Worm (Caenorhabditis elegans) whole organism, mixed stage, embryonic: ENCODE measurements around the gene K02E10.5.
A peak's percentile ranks its signal among the peaks of the same experiment; 100 is the strongest.

Experiments
- M03D4.4 ChIP-seq: sonication (generic microtip); optimal IDR thresholded peaks from 2 replicates; lab custom pipeline; 2017; ENCODE audit warnings: mild to moderate bottlenecking, missing genetic modification characterization, missing compliant biosample characterization
- bed-3 ChIP-seq: fragments of 200-800 bp; sonication (Bioruptor generic); optimal IDR thresholded peaks from 3 replicates; lab custom pipeline; 2018; ENCODE audit warnings: mild to moderate bottlenecking, missing genetic modification characterization, moderate library complexity, missing compliant biosample characterization
- blmp-1 ChIP-seq: fragments of 150-350 bp; optimal IDR thresholded peaks from 2 replicates; lab custom pipeline; 2014; ENCODE audit warnings: missing biosample characterization, missing genetic modification characterization
- ceh-39 ChIP-seq: fragments of 150-350 bp; optimal IDR thresholded peaks from 2 replicates; lab custom pipeline; 2014; ENCODE audit warnings: missing biosample characterization, missing genetic modification characterization
- ces-1 ChIP-seq: fragments of 150-350 bp; optimal IDR thresholded peaks from 2 replicates; lab custom pipeline; 2014; ENCODE audit warnings: missing biosample characterization, missing genetic modification reagents, missing genetic modification characterization
- cnd-1 ChIP-seq: fragments of 200-800 bp; sonication (Bioruptor generic); optimal IDR thresholded peaks from 2 replicates; lab custom pipeline; 2018; ENCODE audit warnings: mild to moderate bottlenecking, missing genetic modification characterization, missing compliant biosample characterization
- drap-1 ChIP-seq: fragments of 200-800 bp; sonication (Bioruptor generic); optimal IDR thresholded peaks from 3 replicates; lab custom pipeline; 2018; ENCODE audit warnings: mild to moderate bottlenecking, missing genetic modification characterization, missing compliant biosample characterization
- elt-1 ChIP-seq: sonication (generic microtip); optimal IDR thresholded peaks from 2 replicates; lab custom pipeline; 2017; ENCODE audit warnings: missing genetic modification characterization, mild to moderate bottlenecking, missing compliant biosample characterization, antibody characterized with exemption, moderate library complexity, borderline replicate concordance; ENCODE audit not compliant: insufficient read depth
- elt-3 ChIP-seq: fragments of 150-350 bp; optimal IDR thresholded peaks from 2 replicates; lab custom pipeline; 2014; ENCODE audit warnings: missing biosample characterization, missing genetic modification characterization
- flh-1 ChIP-seq: fragments of 200-800 bp; sonication (Bioruptor generic); optimal IDR thresholded peaks from 2 replicates; lab custom pipeline; 2018; ENCODE audit warnings: mild to moderate bottlenecking, missing genetic modification characterization, moderate library complexity, missing compliant biosample characterization
- ham-2 ChIP-seq: fragments of 200-800 bp; sonication (Bioruptor generic); optimal IDR thresholded peaks from 2 replicates; lab custom pipeline; 2018; ENCODE audit warnings: mild to moderate bottlenecking, missing genetic modification characterization, missing compliant biosample characterization
- hlh-1 ChIP-seq: fragments of 150-350 bp; optimal IDR thresholded peaks from 2 replicates; lab custom pipeline; 2014; ENCODE audit warnings: missing biosample characterization, missing genetic modification reagents, missing genetic modification characterization
- lin-13 ChIP-seq: fragments of 150-350 bp; optimal IDR thresholded peaks from 2 replicates; lab custom pipeline; 2014; ENCODE audit warnings: missing biosample characterization, missing genetic modification characterization
- lin-32 ChIP-seq: fragments of 200-800 bp; sonication (Bioruptor generic); optimal IDR thresholded peaks from 2 replicates; lab custom pipeline; 2018; ENCODE audit warnings: mild to moderate bottlenecking, missing genetic modification characterization, missing compliant biosample characterization
- lsy-2 ChIP-seq: fragments of 150-350 bp; optimal IDR thresholded peaks from 2 replicates; lab custom pipeline; 2014; ENCODE audit warnings: missing biosample characterization, missing genetic modification characterization
- mab-5 ChIP-seq: fragments of 150-350 bp; optimal IDR thresholded peaks from 2 replicates; lab custom pipeline; 2014; ENCODE audit warnings: missing biosample characterization, missing genetic modification characterization
- mls-2 ChIP-seq: sonication (generic microtip); optimal IDR thresholded peaks from 2 replicates; lab custom pipeline; 2016; ENCODE audit warnings: mild to moderate bottlenecking, missing genetic modification characterization, moderate library complexity, missing compliant biosample characterization
- nhr-12 ChIP-seq: fragments of 150-350 bp; optimal IDR thresholded peaks from 2 replicates; lab custom pipeline; 2014; ENCODE audit warnings: missing biosample characterization, missing genetic modification characterization
- nhr-2 ChIP-seq: fragments of 150-350 bp; optimal IDR thresholded peaks from 2 replicates; lab custom pipeline; 2014; ENCODE audit warnings: missing biosample characterization, missing genetic modification characterization
- nhr-28 ChIP-seq: fragments of 150-350 bp; optimal IDR thresholded peaks from 2 replicates; lab custom pipeline; 2014; ENCODE audit warnings: missing biosample characterization, missing genetic modification characterization
- nhr-76 ChIP-seq: sonication (generic microtip); optimal IDR thresholded peaks from 2 replicates; lab custom pipeline; 2017; ENCODE audit warnings: missing biosample characterization, missing genetic modification characterization
- pha-4 ChIP-seq: fragments of 150-350 bp; optimal IDR thresholded peaks from 2 replicates; lab custom pipeline; 2018; ENCODE audit warnings: missing biosample characterization, missing genetic modification reagents, missing genetic modification characterization
- snpc-4 ChIP-seq: fragments of 150-350 bp; optimal IDR thresholded peaks from 2 replicates; lab custom pipeline; 2014; ENCODE audit warnings: missing biosample characterization, missing genetic modification characterization
- sptf-1 ChIP-seq: sonication (generic microtip); optimal IDR thresholded peaks from 2 replicates; lab custom pipeline; 2017; ENCODE audit warnings: mild to moderate bottlenecking, missing genetic modification characterization, moderate library complexity, missing compliant biosample characterization
- tbx-8 ChIP-seq: fragments of 200-800 bp; sonication (Bioruptor generic); optimal IDR thresholded peaks from 2 replicates; lab custom pipeline; 2018; ENCODE audit warnings: mild to moderate bottlenecking, missing genetic modification characterization, moderate library complexity, missing compliant biosample characterization
- unc-120 ChIP-seq: sonication (generic microtip); optimal IDR thresholded peaks from 2 replicates; lab custom pipeline; 2017; ENCODE audit warnings: missing genetic modification characterization, missing compliant biosample characterization; ENCODE audit not compliant: poor library complexity, severe bottlenecking
- unc-39 ChIP-seq: fragments of 150-350 bp; optimal IDR thresholded peaks from 2 replicates; lab custom pipeline; 2014; ENCODE audit warnings: missing biosample characterization, missing genetic modification characterization
- unc-62 ChIP-seq: fragments of 150-350 bp; optimal IDR thresholded peaks from 2 replicates; lab custom pipeline; 2014; ENCODE audit warnings: missing biosample characterization, missing genetic modification reagents, missing genetic modification characterization
- zip-8 ChIP-seq: fragments of 150-350 bp; optimal IDR thresholded peaks from 2 replicates; lab custom pipeline; 2014; ENCODE audit warnings: missing biosample characterization, missing genetic modification characterization
- ztf-11 ChIP-seq: fragments of 150-350 bp; optimal IDR thresholded peaks from 2 replicates; lab custom pipeline; 2014; ENCODE audit warnings: missing biosample characterization, missing genetic modification characterization

The K02E10.5 gene

DNA sequence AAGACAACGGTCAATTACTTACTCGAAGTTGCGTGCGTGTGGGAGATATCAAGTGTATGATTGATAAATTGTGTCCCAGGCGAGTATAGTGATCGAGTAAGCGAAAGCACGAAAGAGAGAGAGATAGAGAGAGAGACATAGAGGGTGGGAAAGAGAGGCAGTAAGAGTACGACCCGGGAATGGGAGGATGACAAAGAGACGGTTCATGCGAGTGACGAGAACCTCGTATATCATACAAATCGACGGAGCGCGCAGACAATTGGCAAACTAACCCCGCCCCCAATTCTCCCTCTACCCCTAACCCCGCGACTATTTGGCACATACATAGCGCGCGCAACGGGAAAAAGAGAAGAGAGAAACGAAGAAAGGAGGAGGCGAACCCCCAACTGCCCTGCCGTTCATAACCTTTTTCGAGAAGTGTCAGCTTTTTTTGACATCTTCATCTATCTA, 17.2 kb upstream of the K02E10.5 start, which contains the start of gene rabr-1:
TSS of gene rabr-1 (plus strand) at position 316 of the 450 bp plus-strand sequence.
- peak; percentile 51 for TF ChIP-seq blmp-1 (tag; lab: Kevin White, UChicago)
- no peak for TF ChIP-seq cnd-1
- peak; percentile 46 for TF ChIP-seq nhr-2 (tag; lab: Kevin White, UChicago)
- peak; percentile 68 for TF ChIP-seq ham-2 (GFP tag; lab: Kevin White, UChicago)
- no peak for TF ChIP-seq tbx-8 (GFP tag; lab: Kevin White, UChicago)
- peak; percentile 55 for TF ChIP-seq mls-2 (tag; lab: Kevin White, UChicago)
- TF ChIP-seq mab-5 = no peak
- peak; percentile 24 for TF ChIP-seq lin-13
- peak; percentile 30 for TF ChIP-seq M03D4.4 (tag; lab: Kevin White, UChicago)
- TF ChIP-seq unc-62 (GFP tag; lab: Kevin White, UChicago) = peak; percentile 56
- TF ChIP-seq pha-4 (tag; lab: Kevin White, UChicago) = peak; percentile 42
- TF ChIP-seq unc-120 (tag; lab: Kevin White, UChicago) = peak; percentile 39
- no peak for TF ChIP-seq ztf-11 (tag; lab: Kevin White, UChicago)

DNA sequence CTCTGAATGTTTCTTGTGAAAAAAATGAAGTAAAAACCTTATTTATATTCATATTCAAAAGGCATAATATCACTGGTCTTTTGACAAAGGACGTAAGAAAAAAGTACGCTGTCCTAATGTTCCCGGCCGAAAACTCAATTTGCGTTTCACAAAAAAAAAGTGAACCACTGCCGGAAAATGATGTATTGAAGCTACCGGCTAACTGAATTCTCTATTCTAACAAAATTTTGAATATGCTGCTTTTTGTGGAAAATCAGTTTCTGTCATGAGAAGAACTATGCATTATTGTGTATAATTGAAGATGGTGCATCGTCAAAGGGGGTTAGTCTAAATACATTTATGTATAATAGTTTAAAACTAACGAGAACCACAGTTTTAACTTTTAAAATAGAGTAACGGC, 15.6 kb upstream of the K02E10.5 start:
- TF ChIP-seq cnd-1 (no peak), ces-1 (peak; percentile 36), lsy-2 (tag; lab: Kevin White, UChicago) (no peak), bed-3 (no peak)

DNA sequence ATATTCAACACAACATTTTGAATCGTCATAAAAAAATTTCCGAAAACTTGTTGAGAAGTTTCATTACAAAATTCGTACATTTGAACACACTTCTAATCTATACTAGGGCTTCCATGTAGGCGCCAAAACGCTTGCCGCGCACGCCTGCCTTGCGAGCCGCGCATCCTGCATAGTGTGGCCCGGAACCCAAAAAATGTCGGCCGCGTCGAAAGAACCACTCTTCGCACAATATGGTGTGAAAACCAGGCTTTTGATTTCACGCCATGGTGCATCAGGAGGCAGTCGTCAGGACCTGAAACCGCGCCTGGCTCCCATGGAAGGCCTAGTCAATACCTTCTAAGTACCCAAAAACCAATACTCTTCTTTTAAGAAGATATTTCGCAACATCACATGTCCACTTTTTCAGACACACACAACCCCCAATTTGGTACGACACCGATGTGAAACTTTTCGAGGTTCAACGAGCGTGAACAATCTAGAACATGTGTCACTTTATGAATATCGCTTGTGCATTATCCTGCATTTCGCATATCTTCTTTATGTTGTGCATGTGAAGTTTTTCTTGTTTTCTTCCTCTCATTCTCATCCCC, 15.0 kb upstream of the K02E10.5 start:
- TF ChIP-seq hlh-1 (tag; lab: Kevin White, UChicago) (no peak), lsy-2 (tag; lab: Kevin White, UChicago) (no peak), lin-32 (GFP tag; lab: Kevin White, UChicago) (no peak), ceh-39 (no peak), ztf-11 (tag; lab: Kevin White, UChicago) (no peak), bed-3 (no peak), unc-39 (tag; lab: Kevin White, UChicago) (no peak), sptf-1 (tag; lab: Kevin White, UChicago) (no peak), drap-1 (no peak), nhr-12 (tag; lab: Kevin White, UChicago) (no peak), mls-2 (tag; lab: Kevin White, UChicago) (no peak), mab-5 (no peak), nhr-28 (no peak), ces-1 (no peak), M03D4.4 (tag; lab: Kevin White, UChicago) (no peak), snpc-4 (tag; lab: Kevin White, UChicago) (no peak), zip-8 (tag; lab: Kevin White, UChicago) (no peak), elt-3 (tag; lab: Kevin White, UChicago) (no peak)

DNA sequence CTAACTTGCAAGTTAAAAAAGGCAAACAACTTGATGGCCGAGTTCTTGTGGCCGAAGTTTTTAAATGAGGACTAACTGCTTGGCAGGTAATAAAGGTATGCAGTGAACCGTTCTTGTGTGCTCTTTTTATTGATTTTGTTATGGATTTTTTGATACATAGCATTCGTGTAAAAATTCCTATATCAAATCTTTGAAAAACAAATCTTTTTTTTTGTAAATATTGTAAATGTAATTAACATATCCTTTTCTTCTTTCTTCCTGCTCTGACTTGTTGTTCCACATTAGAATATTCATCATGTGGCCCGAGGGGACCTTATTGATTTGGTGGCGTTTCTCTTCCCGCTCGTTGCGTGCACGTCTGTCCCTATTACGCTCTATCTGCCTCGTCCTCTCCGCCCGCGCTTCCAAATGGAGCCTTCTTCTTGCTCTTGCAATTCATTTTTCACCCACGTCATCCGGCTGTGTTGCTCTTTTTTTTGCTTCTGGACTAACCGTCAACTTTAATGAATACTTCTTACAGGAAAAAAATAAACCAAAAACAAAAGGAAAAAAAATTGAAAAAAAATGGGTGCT, 9.9 kb upstream of the K02E10.5 start, which contains the start of gene hid-1:
TSS of gene hid-1 (plus strand) at position 523 of the 573 bp plus-strand sequence.
- TF ChIP-seq nhr-76 (tag; lab: Kevin White, UChicago) (no peak), ces-1 (peak; percentile 74)

DNA sequence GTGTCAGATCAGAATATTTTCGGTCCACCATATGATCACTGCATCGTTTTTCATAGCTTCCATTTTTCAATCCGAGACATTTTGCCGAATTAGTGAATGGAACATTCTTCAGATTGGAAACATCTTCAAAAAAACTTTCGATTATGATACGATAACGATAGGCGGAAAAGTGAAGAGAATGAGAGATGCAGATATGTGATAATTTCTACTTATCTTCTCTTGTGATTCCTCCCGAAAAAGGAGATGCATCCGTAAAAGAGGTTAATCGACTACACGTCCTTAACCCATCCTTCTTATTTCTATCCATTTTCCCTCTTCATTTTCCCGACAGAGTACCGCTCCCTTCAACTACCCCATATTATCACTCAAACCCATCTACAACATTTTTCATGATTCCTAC, 4.4 kb upstream of the K02E10.5 start, which contains the start of gene K02E10.4:
TSS of gene K02E10.4 (plus strand) at position 186 of the 400 bp plus-strand sequence.
- TF ChIP-seq snpc-4 (tag; lab: Kevin White, UChicago) (no peak), elt-3 (tag; lab: Kevin White, UChicago) (no peak), unc-120 (tag; lab: Kevin White, UChicago) (no peak), elt-1 (tag; lab: Kevin White, UChicago) (peak; percentile 53)

DNA sequence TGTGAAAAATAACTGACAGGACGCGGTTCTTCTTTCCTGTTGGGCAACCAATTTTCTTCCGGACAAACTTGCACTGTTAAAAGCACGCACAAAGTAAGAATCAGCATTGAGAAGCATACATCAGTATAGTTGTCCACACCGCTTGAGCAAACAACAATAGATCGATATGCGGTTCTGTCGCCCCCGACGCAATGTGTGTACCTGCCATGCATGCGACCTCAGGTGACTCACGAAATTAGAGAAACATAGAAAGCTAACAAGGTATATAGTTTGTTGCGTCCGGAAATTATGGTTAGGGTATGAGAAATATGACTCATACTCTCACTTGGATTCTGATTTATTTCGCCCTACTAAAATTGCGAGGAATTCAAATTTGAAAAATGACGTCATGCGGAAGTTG, 3.9 kb upstream of the K02E10.5 start, which contains the start of gene K02E10.6:
TSS of gene K02E10.6 (minus strand) at position 149 of the 400 bp plus-strand sequence.
- TF ChIP-seq pha-4 (tag; lab: Kevin White, UChicago) = peak; percentile 63
- no peak for TF ChIP-seq flh-1 (GFP tag; lab: Kevin White, UChicago)
